Fruit fly (Drosophila melanogaster) S2 (cell line): ENCODE results near the gene TFAM.

Experiments
- CG8478 ChIP-seq: fragments of >200 bp; optimal IDR thresholded peaks from 2 replicates; lab custom pipeline; 2018
- CTCF ChIP-seq, 2 experiments: fragments of >200 bp; optimal IDR thresholded peaks; 2 replicates each; lab custom pipeline; 2018

DNA sequence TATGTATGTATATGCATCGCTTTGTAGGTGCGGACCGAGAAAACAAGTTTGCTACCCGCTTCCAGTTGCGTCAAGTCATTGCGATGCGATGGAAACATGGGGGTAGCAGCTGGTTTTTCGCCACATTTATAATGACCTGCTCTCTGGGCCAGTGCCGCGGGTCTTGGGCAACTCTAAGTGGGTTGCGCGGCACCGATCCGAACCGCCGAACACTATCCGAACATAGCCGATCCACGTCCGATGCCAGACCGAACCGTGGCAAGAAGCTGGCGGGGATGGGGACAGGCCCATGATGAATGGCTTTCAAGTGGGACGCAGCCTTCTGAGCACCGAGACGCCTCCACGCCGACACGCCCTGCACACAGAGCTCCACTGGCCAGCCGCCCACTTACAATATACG is 27.3 kb upstream of the TFAM start:
- no peak for TF ChIP-seq CG8478 (lab: Kevin White, UChicago)
- TF ChIP-seq CTCF (optimal IDR thresholded peaks at IDR 0.05; lab: Kevin White, UChicago): no peak
